Worm (Caenorhabditis elegans) whole organism, young adult: ENCODE measurements around the gene sre-35.

Source experiments
- attf-6 ChIP-seq: fragments of 200-800 bp; sonication (Bioruptor generic); IDR thresholded peaks from 2 replicates; pipeline ENCODE4 v1.3.6; 2022; ENCODE audit warnings: missing genetic modification reagents, missing genetic modification characterization, missing compliant biosample characterization
- let-607 ChIP-seq, 2 experiments: fragments of 200-800 bp in 1 of 2; sonication (Bioruptor generic) in 1 of 2; sonication (generic microtip) in 1 of 2; optimal IDR thresholded peaks; 2 replicates each; lab custom pipeline; 2016 to 2018; ENCODE audit warnings: mild to moderate bottlenecking in 2 of 2, missing compliant biosample characterization in 2 of 2, missing genetic modification characterization in 2 of 2, moderate library complexity in 2 of 2, missing genotype in 1 of 2
- pha-4 ChIP-seq: fragments of 150-350 bp; sonication (generic microtip); optimal IDR thresholded peaks from 2 replicates; lab custom pipeline; 2014; ENCODE audit warnings: missing biosample characterization, missing genetic modification reagents, missing genetic modification characterization
- sdz-38 ChIP-seq: sonication (generic microtip); optimal IDR thresholded peaks from 2 replicates; lab custom pipeline; 2016; ENCODE audit warnings: missing genotype, missing genetic modification characterization, missing compliant biosample characterization
- sea-2 ChIP-seq: fragments of 200-800 bp; sonication (Bioruptor generic); IDR thresholded peaks from 2 replicates; pipeline ENCODE4 v1.3.6; 2022; ENCODE audit warnings: missing genetic modification characterization, missing compliant biosample characterization
- unc-62 ChIP-seq: fragments of 150-350 bp; optimal IDR thresholded peaks from 2 replicates; lab custom pipeline; 2014; ENCODE audit warnings: missing biosample characterization, missing genetic modification reagents, missing genetic modification characterization

- no peak for TF ChIP-seq sdz-38 (tag; lab: Kevin White, UChicago)
- TF ChIP-seq sea-2 (GFP tag; lab: Robert Waterston, UW): no peak
- no peak for TF ChIP-seq attf-6 (GFP tag; lab: Robert Waterston, UW)
- TF ChIP-seq unc-62 (GFP tag; lab: Kevin White, UChicago): no peak
- no peak for TF ChIP-seq let-607 (tag; optimal IDR thresholded peaks at IDR 0.05; lab: Kevin White, UChicago)
- no peak for TF ChIP-seq pha-4 (tag; lab: Kevin White, UChicago)
Observed at ce11 chrII:12438441-12438840, 14.2 kb downstream of the sre-35 start, which contains the start of gene Y57A10C.9.
